Fruit fly (Drosophila melanogaster): ENCODE measurements around the gene Prm.

The Prm gene

dm6 chr3L:8745210-8745609 is at the start of gene Prm:
Gene Prm (minus strand): TSS chr3L:8745310.
- TF ChIP-seq noc (tag; optimal IDR thresholded peaks at IDR 0.05): no peak

dm6 chr3L:8788445-8788844 is 43.3 kb upstream of the Prm start, which contains the start of gene Acbp5:
Gene Acbp5 (minus strand): TSS chr3L:8788545.
- no peak for TF ChIP-seq noc (tag; optimal IDR thresholded peaks at IDR 0.05)

DNA sequence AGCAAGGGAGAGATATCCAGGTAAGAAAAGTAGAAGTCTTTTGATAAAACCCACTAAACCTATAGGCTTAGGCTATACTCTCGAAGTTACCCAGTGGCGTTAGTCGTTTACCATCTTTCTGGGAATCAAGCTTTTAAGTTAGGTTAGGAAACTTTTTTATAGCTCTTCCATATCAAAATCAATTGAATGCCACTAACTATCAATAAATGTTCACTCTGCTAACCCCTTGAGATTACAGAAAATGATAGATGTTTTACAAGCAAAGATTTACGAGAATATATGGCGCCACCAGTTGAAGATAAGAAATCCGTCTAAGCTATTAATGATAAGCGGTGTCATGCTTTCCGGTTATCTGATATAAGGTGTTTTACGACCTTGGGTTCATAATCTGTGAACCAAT is 42.6 kb upstream of the Prm start:
- peak; percentile 44 for TF ChIP-seq noc (tag; optimal IDR thresholded peaks at IDR 0.05)

- TF ChIP-seq noc (tag; optimal IDR thresholded peaks at IDR 0.05): no peak
Observed at dm6 chr3L:8787240-8787639, 42.1 kb upstream of the Prm start.

DNA sequence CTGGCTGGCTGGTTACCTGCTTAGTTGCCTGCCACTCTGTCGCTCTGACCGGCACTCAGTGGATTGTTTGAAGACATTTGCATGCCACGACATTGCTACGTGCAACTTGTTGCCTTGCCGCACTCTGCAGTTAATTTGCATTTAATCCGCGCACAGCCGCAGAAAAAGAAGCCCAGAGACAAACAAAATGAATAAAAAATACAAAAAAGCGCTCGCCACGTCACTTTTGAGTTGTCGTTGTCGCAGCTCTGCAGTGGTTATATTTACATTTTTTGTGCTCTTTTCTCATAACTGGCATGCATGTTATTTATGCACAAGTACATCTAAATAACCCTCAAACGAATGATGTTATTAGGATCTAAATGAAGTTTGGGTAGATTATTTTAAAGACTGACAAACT is 38.2 kb upstream of the Prm start:
- no peak for TF ChIP-seq noc (tag; optimal IDR thresholded peaks at IDR 0.05)

- TF ChIP-seq noc (tag; optimal IDR thresholded peaks at IDR 0.05): no peak
Observed at dm6 chr3L:8781993-8782392, 36.9 kb upstream of the Prm start.

- peak; percentile 28 for TF ChIP-seq noc (tag; optimal IDR thresholded peaks at IDR 0.05)
Observed at dm6 chr3L:8780723-8781296, 35.7 kb upstream of the Prm start.

DNA sequence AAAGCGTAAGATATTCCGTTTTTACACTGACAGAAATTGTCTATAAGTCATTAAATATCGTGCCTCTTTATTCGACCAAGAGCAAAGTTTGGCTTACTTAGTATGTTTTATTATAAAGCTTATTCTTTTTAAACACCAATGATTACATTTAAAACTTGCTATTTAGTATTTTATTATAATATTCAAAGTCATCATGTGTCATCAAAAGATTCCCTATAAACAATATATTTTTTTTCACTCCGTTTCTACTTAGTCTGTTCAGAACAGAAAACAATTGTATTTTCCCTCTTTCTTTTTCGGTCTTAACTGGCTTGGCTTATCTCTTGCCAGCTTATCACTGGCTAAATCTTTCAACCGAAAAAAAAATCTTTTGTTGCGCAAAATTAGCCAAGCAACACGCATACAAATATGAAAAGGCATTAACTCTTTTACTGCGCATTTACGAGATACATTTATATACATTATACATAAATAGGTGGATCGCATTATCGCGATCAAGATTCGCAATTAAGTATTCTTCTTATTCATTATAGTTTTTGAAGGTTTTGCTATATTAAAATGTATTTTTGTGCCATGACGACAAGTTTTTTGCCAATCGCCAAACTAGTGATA is 32.3 kb upstream of the Prm start:
- no peak for TF ChIP-seq noc (tag; optimal IDR thresholded peaks at IDR 0.05)

dm6 chr3L:8774974-8775731 is 30.0 kb upstream of the Prm start:
- no peak for TF ChIP-seq noc (tag; optimal IDR thresholded peaks at IDR 0.05)

dm6 chr3L:8773713-8774112 is 28.6 kb upstream of the Prm start:
- TF ChIP-seq noc (tag; optimal IDR thresholded peaks at IDR 0.05): no peak

- no peak for TF ChIP-seq noc (tag; optimal IDR thresholded peaks at IDR 0.05)
Observed at dm6 chr3L:8772998-8773684, 28.0 kb upstream of the Prm start.

dm6 chr3L:8770616-8771229 is 25.6 kb upstream of the Prm start:
- no peak for TF ChIP-seq noc (tag; optimal IDR thresholded peaks at IDR 0.05)

DNA sequence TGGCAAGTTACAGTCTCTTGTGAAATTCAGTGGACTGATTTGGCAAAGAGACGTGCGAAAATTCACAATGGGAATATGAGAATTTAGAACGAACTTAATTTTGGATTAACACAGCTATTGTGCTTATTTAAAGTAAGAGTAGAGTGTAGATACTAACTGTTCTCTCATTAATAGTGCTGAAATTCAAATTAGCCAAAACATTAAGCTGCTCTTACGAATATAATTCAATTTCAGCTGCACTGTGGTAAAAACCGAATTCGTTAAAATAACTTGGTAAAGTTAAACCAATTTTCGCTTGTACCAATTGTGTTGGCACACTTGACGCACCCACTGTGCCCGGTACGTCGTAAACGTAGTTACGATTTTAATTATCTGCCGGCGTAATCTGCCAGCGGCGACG is 22.8 kb upstream of the Prm start:
- TF ChIP-seq noc (tag; optimal IDR thresholded peaks at IDR 0.05): peak; percentile 75

- TF ChIP-seq noc (tag; optimal IDR thresholded peaks at IDR 0.05): peak; percentile 98
Observed at dm6 chr3L:8765969-8766538, 20.9 kb upstream of the Prm start.

DNA sequence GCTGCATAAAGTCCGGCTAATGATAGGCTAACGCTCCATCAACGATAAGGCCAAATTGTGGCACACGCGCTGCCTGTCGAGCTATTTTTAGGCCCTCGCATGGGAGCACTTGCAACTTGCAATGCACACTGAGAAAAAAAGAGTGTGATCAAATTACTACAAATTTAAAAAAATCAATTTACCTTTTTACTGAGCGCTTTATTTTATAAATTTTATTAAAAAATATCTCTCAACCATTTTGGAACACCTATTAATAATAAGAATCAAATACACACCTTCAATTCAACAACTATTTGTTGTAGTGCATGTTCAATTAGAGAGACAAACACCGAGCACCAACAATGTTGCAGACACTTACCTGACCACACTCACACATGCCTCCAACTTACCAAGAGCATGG is 20.4 kb upstream of the Prm start:
- TF ChIP-seq noc (tag; optimal IDR thresholded peaks at IDR 0.05): no peak

dm6 chr3L:8763794-8764193 is 18.7 kb upstream of the Prm start:
- no peak for TF ChIP-seq noc (tag; optimal IDR thresholded peaks at IDR 0.05)
